Worm (Caenorhabditis elegans): ENCODE results near the gene srz-100.

DNA sequence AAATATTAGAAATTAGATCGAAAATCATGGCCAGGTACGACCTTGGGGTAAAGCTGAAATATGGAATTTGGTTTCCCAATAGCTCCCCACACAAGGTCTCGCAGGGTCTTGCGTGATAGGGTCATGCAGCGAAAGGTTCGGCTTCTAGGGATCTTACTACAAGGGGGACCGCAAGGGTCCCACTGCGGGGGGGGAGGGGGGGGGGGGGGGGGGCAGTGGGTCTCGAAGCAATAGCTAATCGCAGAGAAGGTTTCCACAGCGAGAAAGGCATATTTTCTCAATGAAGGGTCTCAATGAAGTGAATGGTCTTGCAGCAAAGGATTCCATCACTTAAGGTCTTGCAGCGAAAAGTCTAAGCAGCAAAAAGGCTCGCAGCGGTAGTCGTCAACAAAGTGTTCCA, 38.7 kb upstream of the srz-100 start:
- TF ChIP-seq F13C5.2 (tag; optimal IDR thresholded peaks at IDR 0.05): no peak
- TF ChIP-seq ets-7 (tag; optimal IDR thresholded peaks at IDR 0.05): no peak
- TF ChIP-seq aly-1 (tag; optimal IDR thresholded peaks at IDR 0.05): no peak
- no peak for TF ChIP-seq ama-1 (optimal IDR thresholded peaks at IDR 0.05)
